Worm (Caenorhabditis elegans): ENCODE measurements around the gene C25A6.1.

DNA sequence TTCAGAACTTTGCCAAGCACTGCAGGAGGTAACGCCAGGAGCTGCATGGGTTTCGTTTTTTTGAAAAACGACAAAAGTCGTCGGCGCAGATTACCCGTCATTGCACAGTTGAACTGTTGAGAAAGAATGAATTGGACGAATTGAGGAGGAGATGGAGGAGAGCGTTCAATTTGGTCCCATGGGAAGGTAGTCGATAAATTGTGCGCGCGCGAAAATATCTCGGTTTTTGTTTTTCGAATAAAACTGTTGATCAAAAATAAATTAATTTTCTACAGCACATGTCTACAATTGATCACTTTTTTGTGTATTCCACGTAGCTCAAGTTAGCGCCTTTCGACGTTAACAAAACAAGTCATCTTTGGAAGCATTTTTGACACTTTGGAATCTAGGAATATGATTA is 11.6 kb downstream of the C25A6.1 start, which contains the start of gene F08F3.6:
- no peak for TF ChIP-seq tra-4 (tag; optimal IDR thresholded peaks at IDR 0.05)
- TF ChIP-seq ama-1 (optimal IDR thresholded peaks at IDR 0.05) = no peak
